Worm (Caenorhabditis elegans) whole organism, midembryonic: ENCODE data around the gene brd-1.

ENCODE experiments used
- T22C8.4 ChIP-seq: fragments of 200-800 bp; sonication (Bioruptor generic); IDR thresholded peaks from 2 replicates; pipeline ENCODE4 v1.3.6; 2022; ENCODE audit warnings: missing genetic modification characterization, missing compliant biosample characterization
- cog-1 ChIP-seq: sonication (generic microtip); optimal IDR thresholded peaks from 2 replicates; lab custom pipeline; 2016; ENCODE audit warnings: missing genetic modification characterization, missing compliant biosample characterization
- flt-1 ChIP-seq: fragments of 200-800 bp; sonication (Bioruptor generic); IDR thresholded peaks from 2 replicates; pipeline ENCODE4 v1.3.6; 2022; ENCODE audit warnings: missing genetic modification characterization, missing compliant biosample characterization
- klf-2 ChIP-seq: fragments of 200-800 bp; sonication (Bioruptor generic); conservative IDR thresholded peaks from 2 replicates; pipeline ENCODE4 v1.3.6; 2022; ENCODE audit warnings: missing genetic modification reagents, missing genetic modification characterization, missing compliant biosample characterization
- med-1 ChIP-seq: sonication (generic microtip); optimal IDR thresholded peaks from 2 replicates; lab custom pipeline; 2017; ENCODE audit warnings: missing genetic modification characterization, mild to moderate bottlenecking, missing compliant biosample characterization, antibody characterized with exemption, missing genetic modification reagents; ENCODE audit not compliant: insufficient read depth
- ref-1 ChIP-seq: fragments of 200-800 bp; sonication (Bioruptor generic); conservative IDR thresholded peaks from 2 replicates; pipeline ENCODE4 v1.3.6; 2022; ENCODE audit warnings: missing genetic modification reagents, missing genetic modification characterization, missing compliant biosample characterization
- tab-1 ChIP-seq: fragments of 200-800 bp; sonication (Bioruptor generic); IDR thresholded peaks from 2 replicates; pipeline ENCODE4 v1.3.6; 2022; ENCODE audit warnings: missing genetic modification characterization, missing compliant biosample characterization
- ztf-23 ChIP-seq: fragments of 200-800 bp; sonication (Bioruptor generic); IDR thresholded peaks from 2 replicates; pipeline ENCODE4 v1.3.6; 2022; ENCODE audit warnings: missing genetic modification reagents, missing genetic modification characterization, missing compliant biosample characterization
- ztf-29 ChIP-seq: fragments of 200-800 bp; sonication (Bioruptor generic); IDR thresholded peaks from 2 replicates; pipeline ENCODE4 v1.3.6; 2022; ENCODE audit warnings: missing genetic modification reagents, missing genetic modification characterization, missing compliant biosample characterization

ce11 chrIII:6891560-6891959, 2.3 kb upstream of the brd-1 start, which contains the start of gene K04C2.5:
- TF ChIP-seq cog-1 (no peak), tab-1 (GFP tag; lab: Robert Waterston, UW) (no peak), flt-1 (GFP tag; lab: Robert Waterston, UW) (no peak), ref-1 (GFP tag; lab: Robert Waterston, UW) (no peak), klf-2 (no peak), T22C8.4 (GFP tag; lab: Robert Waterston, UW) (no peak), med-1 (GFP tag; lab: Kevin White, UChicago) (no peak), ztf-29 (GFP tag; lab: Robert Waterston, UW) (no peak), ztf-23 (GFP tag; lab: Robert Waterston, UW) (no peak)
